Fruit fly (Drosophila melanogaster) whole organism, embryonic: ENCODE measurements around the gene CG5390.

ENCODE experiments used
- Aef1 ChIP-seq: fragments of 200-800 bp; sonication (Bioruptor generic); IDR thresholded peaks from 3 replicates; pipeline ENCODE4 v1.3.6; 2022; ENCODE audit warnings: missing biosample characterization, missing genetic modification characterization
- Atf-2 ChIP-seq: fragments of 200-800 bp; sonication (Bioruptor generic); optimal IDR thresholded peaks from 2 replicates; lab custom pipeline; 2016; ENCODE audit warnings: missing biosample characterization, missing genetic modification characterization
- CG10209 ChIP-seq: fragments of 200-800 bp; sonication (Bioruptor generic); optimal IDR thresholded peaks from 3 replicates; lab custom pipeline; 2017; ENCODE audit warnings: missing biosample characterization, mild to moderate bottlenecking, missing genetic modification characterization, missing genetic modification reagents
- CG10979 ChIP-seq: fragments of 200-800 bp; sonication (Bioruptor generic); optimal IDR thresholded peaks from 2 replicates; lab custom pipeline; 2018; ENCODE audit warnings: missing biosample characterization, mild to moderate bottlenecking, missing genetic modification characterization, moderate library complexity
- CG11085 ChIP-seq: fragments of 200-800 bp; sonication (Bioruptor generic); IDR thresholded peaks from 2 replicates; pipeline ENCODE4 v1.3.6; 2022; ENCODE audit warnings: missing biosample characterization, missing genetic modification characterization
- CG11456 ChIP-seq: fragments of 200-800 bp; sonication (Bioruptor generic); IDR thresholded peaks from 3 replicates; pipeline ENCODE4 v1.3.6; 2022; ENCODE audit warnings: missing biosample characterization, missing genetic modification characterization
- CG12769 ChIP-seq: fragments of 200-800 bp; sonication (Bioruptor generic); optimal IDR thresholded peaks from 2 replicates; lab custom pipeline; 2019; ENCODE audit warnings: missing biosample characterization, mild to moderate bottlenecking, missing genetic modification characterization, moderate library complexity
- CG13775 ChIP-seq: fragments of 200-800 bp; sonication (Bioruptor generic); optimal IDR thresholded peaks from 3 replicates; lab custom pipeline; 2017; ENCODE audit warnings: missing biosample characterization, mild to moderate bottlenecking, missing genetic modification characterization
- CG15514 ChIP-seq: fragments of 200-800 bp; sonication (Bioruptor generic); optimal IDR thresholded peaks from 3 replicates; lab custom pipeline; 2017; ENCODE audit warnings: missing biosample characterization, missing genetic modification characterization, mild to moderate bottlenecking, moderate library complexity, missing genetic modification reagents
- CG16779 ChIP-seq: fragments of 200-800 bp; sonication (Bioruptor generic); IDR thresholded peaks from 2 replicates; pipeline ENCODE4 v1.3.6; 2022; ENCODE audit warnings: missing biosample characterization, missing genetic modification characterization
- CG17385 ChIP-seq: fragments of 200-800 bp; sonication (Bioruptor generic); optimal IDR thresholded peaks from 3 replicates; lab custom pipeline; 2018; ENCODE audit warnings: missing biosample characterization, mild to moderate bottlenecking, missing genetic modification characterization
- CG17802 ChIP-seq: fragments of 200-800 bp; sonication (Bioruptor generic); optimal IDR thresholded peaks from 2 replicates; lab custom pipeline; 2018; ENCODE audit warnings: missing biosample characterization, mild to moderate bottlenecking, missing genetic modification characterization, moderate library complexity
- CG17829 ChIP-seq: fragments of 200-800 bp; optimal IDR thresholded peaks from 2 replicates; lab custom pipeline; 2019; ENCODE audit warnings: missing biosample characterization, mild to moderate bottlenecking, missing genetic modification characterization, moderate library complexity
- CG17912 ChIP-seq: fragments of 200-800 bp; sonication (Bioruptor generic); optimal IDR thresholded peaks from 2 replicates; lab custom pipeline; 2018; ENCODE audit warnings: missing biosample characterization, mild to moderate bottlenecking, missing genetic modification characterization
- CG3163 ChIP-seq: fragments of 200-800 bp; sonication (Bioruptor generic); optimal IDR thresholded peaks from 3 replicates; lab custom pipeline; 2016; ENCODE audit warnings: missing biosample characterization, missing genetic modification characterization
- CG4282 ChIP-seq: fragments of 200-800 bp; sonication (Bioruptor generic); optimal IDR thresholded peaks from 2 replicates; lab custom pipeline; 2016; ENCODE audit warnings: missing biosample characterization, missing genetic modification characterization
- CG4707 ChIP-seq: fragments of 200-800 bp; sonication (Bioruptor generic); optimal IDR thresholded peaks from 2 replicates; lab custom pipeline; 2018; ENCODE audit warnings: missing biosample characterization, mild to moderate bottlenecking, missing genetic modification characterization, moderate library complexity
- CG7839 ChIP-seq: fragments of 200-800 bp; sonication (Bioruptor generic); optimal IDR thresholded peaks from 3 replicates; lab custom pipeline; 2018; ENCODE audit warnings: missing biosample characterization, mild to moderate bottlenecking, missing genetic modification characterization, moderate library complexity
- CG8290 ChIP-seq, 3 experiments: fragments of 200-800 bp; sonication (Bioruptor generic); optimal IDR thresholded peaks; 2 replicates each; lab custom pipeline; 2016 to 2019; ENCODE audit warnings: missing biosample characterization in 3 of 3, missing genetic modification characterization in 3 of 3, mild to moderate bottlenecking in 2 of 3, moderate library complexity in 1 of 3
- CG9797 ChIP-seq: fragments of 200-800 bp; sonication (Bioruptor generic); optimal IDR thresholded peaks from 3 replicates; lab custom pipeline; 2018; ENCODE audit warnings: missing biosample characterization, mild to moderate bottlenecking, missing genetic modification characterization
- CrebB ChIP-seq: fragments of 200-800 bp; sonication (Bioruptor generic); optimal IDR thresholded peaks from 3 replicates; lab custom pipeline; 2018; ENCODE audit warnings: missing biosample characterization, mild to moderate bottlenecking, missing genetic modification characterization
- D ChIP-seq, 2 experiments: fragments of 200-800 bp in 1 of 2; fragments of >200 bp in 1 of 2; sonication (Bioruptor generic) in 1 of 2; optimal IDR thresholded peaks; 2 replicates in 1 of 2; 3 replicates in 1 of 2; lab custom pipeline; 2017; ENCODE audit warnings: mild to moderate bottlenecking in 1 of 2, missing biosample characterization in 1 of 2, missing genetic modification characterization in 1 of 2, missing genetic modification reagents in 1 of 2
- Dip3 ChIP-seq: fragments of 200-800 bp; sonication (Bioruptor generic); optimal IDR thresholded peaks from 3 replicates; lab custom pipeline; 2016; ENCODE audit warnings: missing biosample characterization, missing genetic modification characterization
- Gsc ChIP-seq: fragments of 200-800 bp; sonication (Bioruptor generic); IDR thresholded peaks from 2 replicates; pipeline ENCODE4 v1.3.6; 2022; ENCODE audit warnings: missing biosample characterization, missing genetic modification characterization
- HLHmδ ChIP-seq: fragments of 200-800 bp; sonication (Bioruptor generic); optimal IDR thresholded peaks from 2 replicates; lab custom pipeline; 2018; ENCODE audit warnings: missing biosample characterization, mild to moderate bottlenecking, missing genetic modification characterization, moderate library complexity
- Hand ChIP-seq: fragments of 200-800 bp; sonication (Bioruptor generic); optimal IDR thresholded peaks from 2 replicates; lab custom pipeline; 2017; ENCODE audit warnings: mild to moderate bottlenecking, missing biosample characterization, missing genetic modification reagents, missing genetic modification characterization
- Hey ChIP-seq: fragments of 200-800 bp; sonication (Bioruptor generic); optimal IDR thresholded peaks from 3 replicates; lab custom pipeline; 2018; ENCODE audit warnings: missing biosample characterization, mild to moderate bottlenecking, missing genetic modification characterization
- Hsf ChIP-seq: fragments of 200-800 bp; sonication (Bioruptor generic); optimal IDR thresholded peaks from 3 replicates; lab custom pipeline; 2016; ENCODE audit warnings: missing biosample characterization, missing genetic modification characterization
- Mad ChIP-seq: fragments of 200-800 bp; sonication (Bioruptor generic); optimal IDR thresholded peaks from 2 replicates; lab custom pipeline; 2016; ENCODE audit warnings: missing biosample characterization, missing genetic modification characterization
- Rfx ChIP-seq: fragments of 200-800 bp; sonication (Bioruptor generic); IDR thresholded peaks from 2 replicates; pipeline ENCODE4 v1.3.6; 2022; ENCODE audit warnings: missing biosample characterization, missing genetic modification characterization
- Spps ChIP-seq: fragments of 200-800 bp; sonication (Bioruptor generic); optimal IDR thresholded peaks from 2 replicates; lab custom pipeline; 2018; ENCODE audit warnings: missing biosample characterization, mild to moderate bottlenecking, missing genetic modification characterization
- Usf ChIP-seq: fragments of 200-800 bp; sonication (Bioruptor generic); optimal IDR thresholded peaks from 2 replicates; lab custom pipeline; 2017; ENCODE audit warnings: missing genotype, missing biosample characterization, missing genetic modification characterization
- amos ChIP-seq: fragments of 200-800 bp; sonication (Bioruptor generic); IDR thresholded peaks from 2 replicates; pipeline ENCODE4 v1.3.6; 2022; ENCODE audit warnings: missing biosample characterization, missing genetic modification characterization; ENCODE audit not compliant: partially characterized antibody
- ara ChIP-seq: fragments of 200-800 bp; sonication (Bioruptor generic); IDR thresholded peaks from 2 replicates; pipeline ENCODE4 v1.3.6; 2022; ENCODE audit warnings: missing biosample characterization, missing genetic modification characterization
- ase ChIP-seq: fragments of 200-800 bp; sonication (Bioruptor generic); IDR thresholded peaks from 3 replicates; pipeline ENCODE4 v1.3.6; 2022; ENCODE audit warnings: missing biosample characterization, missing genetic modification characterization
- bigmax ChIP-seq: fragments of 200-800 bp; sonication (Bioruptor generic); optimal IDR thresholded peaks from 2 replicates; lab custom pipeline; 2018; ENCODE audit warnings: missing biosample characterization, mild to moderate bottlenecking, missing genetic modification characterization
- cato ChIP-seq: fragments of 200-800 bp; sonication (Bioruptor generic); optimal IDR thresholded peaks from 2 replicates; lab custom pipeline; 2016; ENCODE audit warnings: missing biosample characterization, missing genetic modification characterization, borderline replicate concordance
- dmrt11E ChIP-seq: fragments of 200-800 bp; sonication (Bioruptor generic); optimal IDR thresholded peaks from 3 replicates; lab custom pipeline; 2018; ENCODE audit warnings: missing biosample characterization, mild to moderate bottlenecking, missing genetic modification characterization, moderate library complexity
- gem ChIP-seq: fragments of 200-800 bp; sonication (Bioruptor generic); optimal IDR thresholded peaks from 2 replicates; lab custom pipeline; 2019; ENCODE audit warnings: missing biosample characterization, mild to moderate bottlenecking, missing genetic modification characterization, moderate library complexity
- gro ChIP-seq: fragments of 200-800 bp; sonication (Bioruptor generic); optimal IDR thresholded peaks from 2 replicates; lab custom pipeline; 2016; ENCODE audit warnings: missing biosample characterization, missing genetic modification characterization
- kah ChIP-seq: fragments of 200-800 bp; sonication (Bioruptor generic); optimal IDR thresholded peaks from 2 replicates; lab custom pipeline; 2018; ENCODE audit warnings: missing biosample characterization, mild to moderate bottlenecking, missing genetic modification characterization
- knrl ChIP-seq: fragments of 200-800 bp; sonication (Bioruptor generic); IDR thresholded peaks from 3 replicates; pipeline ENCODE4 v1.3.6; 2022; ENCODE audit warnings: missing biosample characterization, missing genetic modification characterization; ENCODE audit not compliant: partially characterized antibody
- psq ChIP-seq: fragments of 200-800 bp; sonication (Bioruptor generic); optimal IDR thresholded peaks from 2 replicates; lab custom pipeline; 2017; ENCODE audit warnings: missing biosample characterization, missing genetic modification characterization
- sens ChIP-seq: fragments of 200-800 bp; sonication (Bioruptor generic); peaks from one replicate; lab custom pipeline; 2016; ENCODE audit warnings: missing biosample characterization, missing genetic modification characterization
- sisA ChIP-seq: fragments of 200-800 bp; sonication (Bioruptor generic); IDR thresholded peaks from 2 replicates; pipeline ENCODE4 v1.3.6; 2022; ENCODE audit warnings: missing biosample characterization, missing genetic modification characterization
- sug ChIP-seq: fragments of 200-800 bp; optimal IDR thresholded peaks from 2 replicates; lab custom pipeline; 2019; ENCODE audit warnings: missing biosample characterization, mild to moderate bottlenecking, missing genetic modification characterization, moderate library complexity
- wek ChIP-seq: fragments of 200-800 bp; sonication (Bioruptor generic); optimal IDR thresholded peaks from 3 replicates; lab custom pipeline; 2018; ENCODE audit warnings: missing biosample characterization, mild to moderate bottlenecking, missing genetic modification characterization, moderate library complexity
- zfh2 ChIP-seq: fragments of 200-800 bp; sonication (Bioruptor generic); optimal IDR thresholded peaks from 2 replicates; lab custom pipeline; 2016; ENCODE audit warnings: missing biosample characterization, missing genetic modification characterization

Gene CG5390

DNA sequence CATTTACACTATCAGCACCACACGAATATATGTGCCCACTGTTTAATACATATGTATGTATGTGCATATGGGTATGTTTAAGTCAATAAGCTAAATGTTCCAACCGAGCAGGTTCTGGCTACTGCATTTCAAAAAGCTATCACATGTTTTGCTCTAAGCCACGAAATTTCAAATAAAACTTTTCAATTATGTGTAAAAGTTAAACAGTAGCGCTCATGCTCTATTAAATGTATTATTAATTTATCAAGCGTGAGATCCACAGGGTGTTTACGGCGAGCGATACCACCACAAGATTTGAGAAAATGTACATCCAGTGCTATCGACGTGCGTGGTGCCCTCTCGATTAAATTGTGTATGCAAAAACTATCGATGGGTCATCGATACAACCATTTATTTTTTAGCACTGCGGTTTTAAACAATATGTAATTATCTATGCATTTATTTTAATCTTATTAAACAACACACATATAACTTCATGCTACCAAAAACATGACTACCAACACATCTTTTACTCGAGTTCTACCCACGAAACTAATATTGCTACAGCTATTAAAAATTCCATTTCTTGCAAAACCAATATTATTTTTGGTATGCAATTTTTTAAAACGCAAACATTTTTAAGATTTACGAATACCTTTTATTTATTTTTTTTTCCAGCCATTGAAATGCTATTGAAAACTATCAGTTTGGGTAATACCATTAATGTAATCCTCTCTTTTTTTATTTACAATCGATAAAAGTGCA, 45.5 kb downstream of the CG5390 start, which contains the start of gene Pten (continued):
- TF ChIP-seq Usf (no peak), CG8290 (GFP tag; optimal IDR thresholded peaks at IDR 0.05; lab: Kevin White, UChicago) (no peak), CG8290 (tag; optimal IDR thresholded peaks at IDR 0.05; lab: Kevin White, UChicago) (peak in 1 of 2 experiments; percentile 12), CG17912 (peak; percentile 41), CG4282 (GFP tag; lab: Kevin White, UChicago) (no peak), CG17385 (GFP tag; lab: Kevin White, UChicago) (peak; percentile 44), sug (peak; percentile 57), ara (GFP tag; lab: Robert Waterston, UW) (no peak), CG15514 (GFP tag; lab: Kevin White, UChicago) (no peak), Mad (peak; percentile 43), CG17829 (tag; lab: Kevin White, UChicago) (peak; percentile 82), CG12769 (no peak), knrl (GFP tag; lab: Robert Waterston, UW) (peak; percentile 87), CG11085 (no peak), Hey (tag; lab: Kevin White, UChicago) (no peak), kah (GFP tag; lab: Kevin White, UChicago) (peak; percentile 83), D (optimal IDR thresholded peaks at IDR 0.05; lab: Kevin White, UChicago) (no peak), D (GFP tag; optimal IDR thresholded peaks at IDR 0.05; lab: Kevin White, UChicago) (peak; percentile 65), zfh2 (GFP tag; lab: Kevin White, UChicago) (peak; percentile 43), CG9797 (no peak), amos (GFP tag; lab: Robert Waterston, UW) (peak; percentile 90; the same call in 1 of the 2 replicates), wek (GFP tag; lab: Kevin White, UChicago) (peak; percentile 68), CG3163 (GFP tag; lab: Kevin White, UChicago) (peak; percentile 27), Hsf (peak; percentile 63), HLHmδ (GFP tag; lab: Kevin White, UChicago) (no peak), Gsc (GFP tag; lab: Robert Waterston, UW) (no peak), dmrt11E (tag; lab: Kevin White, UChicago) (peak; percentile 68), gem (peak; percentile 80), Atf-2 (GFP tag; lab: Kevin White, UChicago) (peak; percentile 52), CG16779 (GFP tag; lab: Robert Waterston, UW) (no peak), CG10209 (GFP tag; lab: Kevin White, UChicago) (no peak), CG7839 (tag; lab: Kevin White, UChicago) (no peak), CrebB (tag; lab: Kevin White, UChicago) (no peak), psq (GFP tag; lab: Kevin White, UChicago) (peak; percentile 33), Rfx (GFP tag; lab: Robert Waterston, UW) (no peak; the same call in 1 of the 2 replicates), cato (GFP tag; lab: Kevin White, UChicago) (peak; percentile 67), ase (no peak; the same call in 2 of the 3 replicates), CG4707 (GFP tag; lab: Kevin White, UChicago) (peak; percentile 61), bigmax (GFP tag; lab: Kevin White, UChicago) (no peak), CG11456 (no peak), Spps (tag; lab: Kevin White, UChicago) (peak; percentile 49), gro (GFP tag; lab: Kevin White, UChicago) (peak; percentile 59), sisA (GFP tag; lab: Robert Waterston, UW) (no peak), sens (GFP tag; lab: Kevin White, UChicago) (peak; percentile 96), CG17802 (tag; lab: Kevin White, UChicago) (peak; percentile 28), Dip3 (GFP tag; lab: Kevin White, UChicago) (peak; percentile 58), CG13775 (peak; percentile 83), CG10979 (tag; lab: Kevin White, UChicago) (peak; percentile 63), Hand (GFP tag; lab: Kevin White, UChicago) (no peak), Aef1 (no peak; the same call in 2 of the 3 replicates)
